Fruit fly (Drosophila melanogaster) whole organism, embryonic: Measurements from ENCODE around the gene CG10576.

Source experiments
- Awh ChIP-seq: fragments of 200-800 bp; sonication (Bioruptor generic); IDR thresholded peaks from 2 replicates; pipeline ENCODE4, ENCODE4 v1.3.6; 2022; ENCODE audit warnings: missing biosample characterization, missing genetic modification characterization
- C15 ChIP-seq: fragments of 200-800 bp; sonication (Bioruptor generic); IDR thresholded peaks from 3 replicates; pipeline ENCODE4 v1.3.6; 2022; ENCODE audit warnings: missing biosample characterization, missing genetic modification characterization
- CG12299 ChIP-seq: fragments of 200-800 bp; sonication (Bioruptor generic); optimal IDR thresholded peaks from 2 replicates; lab custom pipeline; 2018; ENCODE audit warnings: missing biosample characterization, mild to moderate bottlenecking, missing genetic modification characterization
- CG14050 ChIP-seq: fragments of 200-800 bp; sonication (Bioruptor generic); IDR thresholded peaks from 3 replicates; pipeline ENCODE4 v1.3.6; 2022; ENCODE audit warnings: missing biosample characterization, missing genetic modification characterization
- CG1647 ChIP-seq: fragments of 200-800 bp; sonication (Bioruptor generic); optimal IDR thresholded peaks from 3 replicates; lab custom pipeline; 2016; ENCODE audit warnings: missing biosample characterization, missing genetic modification characterization
- CG16779 ChIP-seq: fragments of 200-800 bp; sonication (Bioruptor generic); IDR thresholded peaks from 2 replicates; pipeline ENCODE4 v1.3.6; 2022; ENCODE audit warnings: missing biosample characterization, missing genetic modification characterization
- CG17385 ChIP-seq: fragments of 200-800 bp; sonication (Bioruptor generic); optimal IDR thresholded peaks from 3 replicates; lab custom pipeline; 2018; ENCODE audit warnings: missing biosample characterization, mild to moderate bottlenecking, missing genetic modification characterization
- CG17568 ChIP-seq: fragments of 200-800 bp; sonication (Bioruptor generic); optimal IDR thresholded peaks from 2 replicates; lab custom pipeline; 2018; ENCODE audit warnings: missing biosample characterization, mild to moderate bottlenecking, missing genetic modification characterization, moderate library complexity
- CG17912 ChIP-seq: fragments of 200-800 bp; sonication (Bioruptor generic); optimal IDR thresholded peaks from 2 replicates; lab custom pipeline; 2018; ENCODE audit warnings: missing biosample characterization, mild to moderate bottlenecking, missing genetic modification characterization
- CG30020 ChIP-seq: fragments of 200-800 bp; optimal IDR thresholded peaks from 2 replicates; lab custom pipeline; 2019; ENCODE audit warnings: missing biosample characterization, mild to moderate bottlenecking, missing genetic modification characterization, moderate library complexity
- CG31441 ChIP-seq: fragments of 200-800 bp; sonication (Bioruptor generic); IDR thresholded peaks from 2 replicates; pipeline ENCODE4 v1.3.6; 2022; ENCODE audit warnings: missing biosample characterization, missing genetic modification characterization
- CG33213 ChIP-seq: fragments of 200-800 bp; sonication (Bioruptor generic); optimal IDR thresholded peaks from 3 replicates; lab custom pipeline; 2016; ENCODE audit warnings: missing biosample characterization, missing genetic modification characterization
- CG43689 ChIP-seq: fragments of 200-800 bp; sonication (Bioruptor generic); IDR thresholded peaks from 2 replicates; pipeline ENCODE4 v1.3.6; 2022; ENCODE audit warnings: missing biosample characterization, missing genetic modification characterization
- CG5953 ChIP-seq: fragments of 200-800 bp; sonication (Bioruptor generic); IDR thresholded peaks from 2 replicates; pipeline ENCODE4 v1.3.6; 2022; ENCODE audit warnings: missing biosample characterization, missing genetic modification characterization
- CG6683 ChIP-seq: fragments of 200-800 bp; sonication (Bioruptor generic); optimal IDR thresholded peaks from 2 replicates; lab custom pipeline; 2017; ENCODE audit warnings: missing biosample characterization, mild to moderate bottlenecking, missing genetic modification characterization, missing genetic modification reagents
- CG8290 ChIP-seq, 3 experiments: fragments of 200-800 bp; sonication (Bioruptor generic); optimal IDR thresholded peaks; 2 replicates each; lab custom pipeline; 2016 to 2019; ENCODE audit warnings: missing biosample characterization in 3 of 3, missing genetic modification characterization in 3 of 3, mild to moderate bottlenecking in 2 of 3, moderate library complexity in 1 of 3
- CG9727 ChIP-seq: fragments of 200-800 bp; sonication (Bioruptor generic); optimal IDR thresholded peaks from 3 replicates; lab custom pipeline; 2017; ENCODE audit warnings: missing biosample characterization, mild to moderate bottlenecking, missing genetic modification characterization
- D19A ChIP-seq: fragments of 200-800 bp; optimal IDR thresholded peaks from 3 replicates; lab custom pipeline; 2019; ENCODE audit warnings: missing biosample characterization, mild to moderate bottlenecking, missing genetic modification characterization, moderate library complexity
- GATAe ChIP-seq: fragments of 200-800 bp; sonication (Bioruptor generic); conservative IDR thresholded peaks from 2 replicates; pipeline ENCODE4 v1.3.6; 2022; ENCODE audit warnings: missing biosample characterization, missing genetic modification characterization
- H15 ChIP-seq: fragments of 200-800 bp; sonication (Bioruptor generic); IDR thresholded peaks from 3 replicates; pipeline ENCODE4 v1.3.6; 2022; ENCODE audit warnings: missing biosample characterization, missing genetic modification characterization
- HLH4C ChIP-seq: fragments of 200-800 bp; sonication (Bioruptor generic); IDR thresholded peaks from 3 replicates; pipeline ENCODE4 v1.3.6; 2022; ENCODE audit warnings: missing biosample characterization, missing genetic modification characterization; ENCODE audit not compliant: partially characterized antibody
- Hand ChIP-seq: fragments of 200-800 bp; sonication (Bioruptor generic); optimal IDR thresholded peaks from 2 replicates; lab custom pipeline; 2017; ENCODE audit warnings: mild to moderate bottlenecking, missing biosample characterization, missing genetic modification reagents, missing genetic modification characterization
- Lpt ChIP-seq: fragments of >200 bp; optimal IDR thresholded peaks from 2 replicates; lab custom pipeline; 2018; ENCODE audit warnings: missing biosample characterization, missing genetic modification characterization
- MTF-1 ChIP-seq: fragments of 200-800 bp; sonication (Bioruptor generic); optimal IDR thresholded peaks from 2 replicates; lab custom pipeline; 2018; ENCODE audit warnings: missing biosample characterization, mild to moderate bottlenecking, missing genetic modification characterization, borderline replicate concordance
- Max ChIP-seq: fragments of 200-800 bp; sonication (Bioruptor generic); optimal IDR thresholded peaks from 2 replicates; lab custom pipeline; 2016; ENCODE audit warnings: missing biosample characterization, mild to moderate bottlenecking, missing genetic modification characterization
- NK7.1 ChIP-seq: fragments of 200-800 bp; sonication (Bioruptor generic); optimal IDR thresholded peaks from 3 replicates; lab custom pipeline; 2016; ENCODE audit warnings: missing biosample characterization, missing genetic modification characterization
- NfI ChIP-seq: fragments of 200-800 bp; sonication (Bioruptor generic); optimal IDR thresholded peaks from 3 replicates; lab custom pipeline; 2018; ENCODE audit warnings: missing biosample characterization, mild to moderate bottlenecking, missing genetic modification characterization, moderate library complexity
- Ptx1 ChIP-seq: fragments of 200-800 bp; sonication (Bioruptor generic); IDR thresholded peaks from 2 replicates; pipeline ENCODE4 v1.3.6; 2022; ENCODE audit warnings: missing biosample characterization, missing genetic modification characterization
- Six4 ChIP-seq: fragments of 200-800 bp; sonication (Bioruptor generic); optimal IDR thresholded peaks from 2 replicates; lab custom pipeline; 2016; ENCODE audit warnings: missing biosample characterization, missing genetic modification characterization
- Ssrp ChIP-seq: fragments of 200-800 bp; sonication (Bioruptor generic); optimal IDR thresholded peaks from 2 replicates; lab custom pipeline; 2018; ENCODE audit warnings: missing biosample characterization, mild to moderate bottlenecking, missing genetic modification characterization, moderate library complexity
- Usf ChIP-seq: fragments of 200-800 bp; sonication (Bioruptor generic); optimal IDR thresholded peaks from 2 replicates; lab custom pipeline; 2017; ENCODE audit warnings: missing genotype, missing biosample characterization, missing genetic modification characterization
- ase ChIP-seq: fragments of 200-800 bp; sonication (Bioruptor generic); IDR thresholded peaks from 3 replicates; pipeline ENCODE4 v1.3.6; 2022; ENCODE audit warnings: missing biosample characterization, missing genetic modification characterization
- bsh ChIP-seq, 2 experiments: fragments of 200-800 bp; sonication (Bioruptor generic); optimal IDR thresholded peaks; 2 replicates each; lab custom pipeline; 2017 to 2018; ENCODE audit warnings: mild to moderate bottlenecking in 2 of 2, missing biosample characterization in 2 of 2, missing genetic modification characterization in 2 of 2, moderate library complexity in 1 of 2
- crp ChIP-seq, 2 experiments: fragments of 200-800 bp; sonication (Bioruptor generic); optimal IDR thresholded peaks; 2 replicates in 1 of 2; 3 replicates in 1 of 2; lab custom pipeline; 2017; ENCODE audit warnings: missing biosample characterization in 2 of 2, missing genetic modification characterization in 2 of 2, mild to moderate bottlenecking in 1 of 2, moderate library complexity in 1 of 2
- danr ChIP-seq: fragments of 200-800 bp; sonication (Bioruptor generic); IDR thresholded peaks from 2 replicates; pipeline ENCODE4 v1.3.6; 2022; ENCODE audit warnings: missing biosample characterization, missing genetic modification characterization
- dmrt11E ChIP-seq: fragments of 200-800 bp; sonication (Bioruptor generic); optimal IDR thresholded peaks from 3 replicates; lab custom pipeline; 2018; ENCODE audit warnings: missing biosample characterization, mild to moderate bottlenecking, missing genetic modification characterization, moderate library complexity
- ems ChIP-seq: fragments of 200-800 bp; sonication (Bioruptor generic); optimal IDR thresholded peaks from 3 replicates; lab custom pipeline; 2016; ENCODE audit warnings: missing biosample characterization, missing genetic modification characterization
- gro ChIP-seq: fragments of 200-800 bp; sonication (Bioruptor generic); optimal IDR thresholded peaks from 2 replicates; lab custom pipeline; 2016; ENCODE audit warnings: missing biosample characterization, missing genetic modification characterization
- gsb ChIP-seq: fragments of 200-800 bp; sonication (Bioruptor generic); IDR thresholded peaks from 2 replicates; pipeline ENCODE4 v1.3.6; 2022; ENCODE audit warnings: missing biosample characterization, missing genetic modification characterization
- ham ChIP-seq: fragments of 200-800 bp; sonication (Bioruptor generic); IDR thresholded peaks from 2 replicates; pipeline ENCODE4 v1.3.6; 2022; ENCODE audit warnings: missing biosample characterization, missing genetic modification characterization
- her ChIP-seq: fragments of 200-800 bp; sonication (Bioruptor generic); optimal IDR thresholded peaks from 2 replicates; lab custom pipeline; 2016; ENCODE audit warnings: missing biosample characterization, missing genetic modification characterization
- lola ChIP-seq, 3 experiments: fragments of >200 bp in 2 of 3; fragments of 200-800 bp in 1 of 3; sonication (Bioruptor generic) in 1 of 3; optimal IDR thresholded peaks; 2 replicates each; lab custom pipeline; 2017 to 2019; ENCODE audit warnings: missing biosample characterization in 3 of 3, missing genetic modification characterization in 3 of 3, mild to moderate bottlenecking in 1 of 3, moderate library complexity in 1 of 3
- pan ChIP-seq, 4 experiments: fragments of >200 bp in 3 of 4; fragments of 200-800 bp in 1 of 4; sonication (Bioruptor generic) in 1 of 4; optimal IDR thresholded peaks in 3 of 4; IDR thresholded peaks in 1 of 4; 2 replicates each; pipeline versions ENCODE4 v1.3.6 to Lab custom; 2017 to 2022; ENCODE audit warnings: missing biosample characterization in 2 of 4, missing genetic modification characterization in 2 of 4, mixed read lengths in 1 of 4
- sd ChIP-seq: fragments of 200-800 bp; sonication (Bioruptor generic); optimal IDR thresholded peaks from 3 replicates; lab custom pipeline; 2018; ENCODE audit warnings: missing biosample characterization, mild to moderate bottlenecking, missing genetic modification characterization, moderate library complexity
- sens-2 ChIP-seq: fragments of 200-800 bp; sonication (Bioruptor generic); IDR thresholded peaks from 2 replicates; pipeline ENCODE4 v1.3.6; 2022; ENCODE audit warnings: missing biosample characterization, missing genetic modification characterization
- ssp ChIP-seq: fragments of 200-800 bp; sonication (Bioruptor generic); IDR thresholded peaks from 2 replicates; pipeline ENCODE4 v1.3.6; 2022; ENCODE audit warnings: missing biosample characterization, missing genetic modification characterization
- stc ChIP-seq: fragments of 200-800 bp; sonication (Bioruptor generic); IDR thresholded peaks from 2 replicates; pipeline ENCODE4 v1.3.6; 2022; ENCODE audit warnings: missing biosample characterization, missing genetic modification characterization
- toy ChIP-seq: fragments of 200-800 bp; sonication (Bioruptor generic); IDR thresholded peaks from 2 replicates; pipeline ENCODE4 v1.3.6; 2022; ENCODE audit warnings: missing biosample characterization, missing genetic modification characterization
- trem ChIP-seq: fragments of 200-800 bp; optimal IDR thresholded peaks from 3 replicates; lab custom pipeline; 2019; ENCODE audit warnings: missing biosample characterization, mild to moderate bottlenecking, missing genetic modification characterization, moderate library complexity
- vvl ChIP-seq: fragments of 200-800 bp; sonication (Bioruptor generic); IDR thresholded peaks from 2 replicates; pipeline ENCODE4 v1.3.6; 2022; ENCODE audit warnings: missing biosample characterization, missing genetic modification characterization

CG10576 gene

DNA sequence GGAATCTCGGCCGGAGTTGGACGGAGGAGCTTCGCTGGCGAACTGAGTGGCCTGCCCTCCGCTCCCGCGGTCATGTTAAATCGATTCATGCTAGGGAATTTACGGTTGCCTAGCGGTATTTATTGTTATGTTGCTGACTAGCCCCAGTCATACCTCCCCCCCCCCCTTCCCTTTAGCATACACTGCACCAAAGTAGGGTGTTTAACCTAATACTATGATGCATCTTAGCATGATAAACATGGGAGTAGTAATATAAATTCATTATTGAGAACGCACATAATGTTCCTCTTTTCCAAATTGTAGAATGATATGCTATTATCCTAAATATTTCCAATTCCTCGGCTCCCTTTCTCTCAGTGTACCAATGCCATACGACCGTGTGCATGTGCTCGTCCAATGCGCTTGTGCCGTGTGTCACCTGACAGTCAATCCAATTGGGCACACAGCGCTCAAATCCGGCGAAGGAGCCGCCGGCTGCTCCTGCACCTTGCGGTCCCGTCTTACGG is 31.0 kb upstream of the CG10576 start, which contains the start of gene Tektin-C (continued):
- TF ChIP-seq CG5953 (GFP tag; lab: Robert Waterston, UW) = no peak
- TF ChIP-seq D19A = no peak
- TF ChIP-seq bsh (GFP tag; optimal IDR thresholded peaks at IDR 0.05; lab: Kevin White, UChicago) = peak in 1 of 2 experiments; percentile 19
- no peak for TF ChIP-seq her (GFP tag; lab: Kevin White, UChicago)
- TF ChIP-seq CG6683 (GFP tag; lab: Kevin White, UChicago) = no peak
- no peak for TF ChIP-seq CG17385 (GFP tag; lab: Kevin White, UChicago)
- TF ChIP-seq C15 (GFP tag; lab: Robert Waterston, UW) = no peak
- peak; percentile 9 for TF ChIP-seq dmrt11E (tag; lab: Kevin White, UChicago)
- no peak for TF ChIP-seq sens-2 (GFP tag; lab: Robert Waterston, UW)
- TF ChIP-seq CG8290 (GFP tag; optimal IDR thresholded peaks at IDR 0.05; lab: Kevin White, UChicago) = no peak
- TF ChIP-seq CG8290 (tag; optimal IDR thresholded peaks at IDR 0.05; lab: Kevin White, UChicago) = no peak
- 0 out of 2 replicates have a peak, but pooled peaks have one; percentile 5 for TF ChIP-seq Ptx1 (GFP tag; lab: Robert Waterston, UW)
- TF ChIP-seq CG16779 (GFP tag; lab: Robert Waterston, UW) = 0 out of 2 replicates have a peak, but pooled peaks have one; percentile 6
- no peak for TF ChIP-seq Awh
- no peak for TF ChIP-seq danr
- TF ChIP-seq CG31441 (GFP tag; lab: Robert Waterston, UW) = no peak
- no peak for TF ChIP-seq CG9727 (GFP tag; lab: Kevin White, UChicago)
- TF ChIP-seq lola (GFP tag; optimal IDR thresholded peaks at IDR 0.05; lab: Kevin White, UChicago) = no peak
- no peak for TF ChIP-seq ssp (GFP tag; lab: Robert Waterston, UW)
- peak; percentile 25 for TF ChIP-seq ems (GFP tag; lab: Kevin White, UChicago)
- TF ChIP-seq CG30020 (tag; lab: Kevin White, UChicago) = no peak
- TF ChIP-seq CG12299 (tag; lab: Kevin White, UChicago) = no peak
- TF ChIP-seq trem (tag; lab: Kevin White, UChicago) = no peak
- no peak for TF ChIP-seq ham (GFP tag; lab: Robert Waterston, UW)
- TF ChIP-seq Usf (GFP tag; lab: Kevin White, UChicago) = no peak
- TF ChIP-seq gsb (GFP tag; lab: Robert Waterston, UW) = no peak
- peak; percentile 51; the same call in 1 of the 3 replicates for TF ChIP-seq H15
- no peak for TF ChIP-seq toy (GFP tag; lab: Robert Waterston, UW)
- TF ChIP-seq HLH4C = no peak
- no peak for TF ChIP-seq stc (GFP tag; lab: Robert Waterston, UW)
- no peak for TF ChIP-seq pan (optimal IDR thresholded peaks at IDR 0.05; lab: Kevin White, UChicago)
- TF ChIP-seq pan (GFP tag; optimal IDR thresholded peaks at IDR 0.05 in 1 of 2, IDR thresholded peaks at IDR 0.05 in 1 of 2) = peak in 1 of 2 experiments; percentile 7
- TF ChIP-seq CG17568 (GFP tag; lab: Kevin White, UChicago) = no peak
- no peak for TF ChIP-seq CG43689 (GFP tag; lab: Robert Waterston, UW)
- TF ChIP-seq crp (GFP tag; optimal IDR thresholded peaks at IDR 0.05; lab: Kevin White, UChicago) = no peak
- no peak for TF ChIP-seq NfI (GFP tag; lab: Kevin White, UChicago)
- no peak for TF ChIP-seq NK7.1
- no peak for TF ChIP-seq vvl (GFP tag; lab: Robert Waterston, UW)
- no peak for TF ChIP-seq Ssrp (tag; lab: Kevin White, UChicago)
- TF ChIP-seq CG33213 = no peak
- no peak for TF ChIP-seq Six4 (GFP tag; lab: Kevin White, UChicago)
- no peak for TF ChIP-seq CG1647 (GFP tag; lab: Kevin White, UChicago)
- no peak for TF ChIP-seq GATAe (GFP tag; lab: Robert Waterston, UW)
- TF ChIP-seq CG17912 (GFP tag; lab: Kevin White, UChicago) = no peak
- no peak for TF ChIP-seq Lpt (GFP tag; lab: Kevin White, UChicago)
- TF ChIP-seq sd (tag; lab: Kevin White, UChicago) = no peak
- TF ChIP-seq Hand (GFP tag; lab: Kevin White, UChicago) = no peak
- peak; percentile 10; the same call in 1 of the 3 replicates for TF ChIP-seq CG14050
- no peak for TF ChIP-seq Max (GFP tag; lab: Kevin White, UChicago)
- no peak for TF ChIP-seq MTF-1 (GFP tag; lab: Kevin White, UChicago)
- no peak for TF ChIP-seq gro
- 0 out of 3 replicates have a peak, but pooled peaks have one; percentile 46 for TF ChIP-seq ase (GFP tag; lab: Robert Waterston, UW)
